Fruit fly (Drosophila melanogaster) S2 (cell line): ENCODE measurements around the gene Gos28.

Experiments
- CG8478 ChIP-seq: fragments of >200 bp; optimal IDR thresholded peaks from 2 replicates; lab custom pipeline; 2018
- CTCF ChIP-seq, 2 experiments: fragments of >200 bp; optimal IDR thresholded peaks; 2 replicates each; lab custom pipeline; 2018

Gene Gos28

dm6 chr3R:18667659-18668248 is 4.2 kb downstream of the Gos28 start, which contains the start of gene CG31229:
Gene CG31229, plus strand, starts transcription at chr3R:18667852.
- TF ChIP-seq CTCF (optimal IDR thresholded peaks at IDR 0.05; lab: Kevin White, UChicago) = no peak
- no peak for TF ChIP-seq CG8478 (lab: Kevin White, UChicago)

dm6 chr3R:18669152-18669551 is 5.6 kb downstream of the Gos28 start, which contains the start of gene CG7702:
Gene CG7702, plus strand, starts transcription at chr3R:18669390.
- TF ChIP-seq CG8478 (lab: Kevin White, UChicago) = no peak
- TF ChIP-seq CTCF (optimal IDR thresholded peaks at IDR 0.05; lab: Kevin White, UChicago) = no peak

dm6 chr3R:18669812-18670211 is 6.3 kb downstream of the Gos28 start:
- TF ChIP-seq CG8478 (lab: Kevin White, UChicago) (no peak), CTCF (optimal IDR thresholded peaks at IDR 0.05; lab: Kevin White, UChicago) (no peak)

dm6 chr3R:18670441-18671111 is 7.0 kb downstream of the Gos28 start:
- TF ChIP-seq CG8478 (lab: Kevin White, UChicago) (no peak), CTCF (optimal IDR thresholded peaks at IDR 0.05; lab: Kevin White, UChicago) (no peak)

dm6 chr3R:18671112-18671729 is 7.7 kb downstream of the Gos28 start, which contains the start of gene CG31230:
Gene CG31230, plus strand, starts transcription at chr3R:18671679.
- TF ChIP-seq CG8478 (lab: Kevin White, UChicago) = no peak
- no peak for TF ChIP-seq CTCF (optimal IDR thresholded peaks at IDR 0.05; lab: Kevin White, UChicago)

- TF ChIP-seq CTCF (optimal IDR thresholded peaks at IDR 0.05; lab: Kevin White, UChicago) = no peak
- TF ChIP-seq CG8478 (lab: Kevin White, UChicago) = no peak
Measured at dm6 chr3R:18677500-18677940, 14.0 kb downstream of the Gos28 start, which contains the start of the genes dind and CG7706. Gene dind, minus strand, starts transcription at chr3R:18677539. Gene CG7706, plus strand, starts transcription at chr3R:18677818.

- TF ChIP-seq CTCF (optimal IDR thresholded peaks at IDR 0.05; lab: Kevin White, UChicago) = no peak
- TF ChIP-seq CG8478 (lab: Kevin White, UChicago) = no peak
Measured at dm6 chr3R:18680332-18680731, 16.8 kb downstream of the Gos28 start, which contains the start of the genes CG46318 and ChT. Gene CG46318, plus strand, starts transcription at chr3R:18680604. Gene ChT, plus strand, starts transcription at chr3R:18680604.

dm6 chr3R:18681054-18681453 is 17.5 kb downstream of the Gos28 start:
- TF ChIP-seq CTCF (optimal IDR thresholded peaks at IDR 0.05; lab: Kevin White, UChicago) (no peak), CG8478 (lab: Kevin White, UChicago) (no peak)

dm6 chr3R:18692619-18693018 is 29.1 kb downstream of the Gos28 start, which contains the start of gene Muc91C:
Gene Muc91C, minus strand, starts transcription at chr3R:18692719.
- TF ChIP-seq CTCF (optimal IDR thresholded peaks at IDR 0.05; lab: Kevin White, UChicago) (no peak), CG8478 (lab: Kevin White, UChicago) (no peak)

dm6 chr3R:18693611-18694010 is 30.1 kb downstream of the Gos28 start, which contains the start of gene CG14300:
Gene CG14300, minus strand, starts transcription at chr3R:18693711.
- TF ChIP-seq CG8478 (lab: Kevin White, UChicago) (no peak), CTCF (optimal IDR thresholded peaks at IDR 0.05; lab: Kevin White, UChicago) (no peak)

dm6 chr3R:18694952-18695351 is 31.4 kb downstream of the Gos28 start, which contains the start of gene CG34282:
Gene CG34282, plus strand, starts transcription at chr3R:18695252.
- TF ChIP-seq CTCF (optimal IDR thresholded peaks at IDR 0.05; lab: Kevin White, UChicago) (no peak), CG8478 (lab: Kevin White, UChicago) (no peak)

- TF ChIP-seq CG8478 (lab: Kevin White, UChicago) = no peak
- no peak for TF ChIP-seq CTCF (optimal IDR thresholded peaks at IDR 0.05; lab: Kevin White, UChicago)
Measured at dm6 chr3R:18698855-18699569, 35.5 kb downstream of the Gos28 start.

dm6 chr3R:18703514-18703913 is 40.0 kb downstream of the Gos28 start:
- TF ChIP-seq CTCF (optimal IDR thresholded peaks at IDR 0.05; lab: Kevin White, UChicago) (no peak), CG8478 (lab: Kevin White, UChicago) (no peak)

dm6 chr3R:18705150-18705549 is 41.6 kb downstream of the Gos28 start, which contains the start of the genes ChAT and VAChT:
Gene ChAT, plus strand, starts transcription at chr3R:18705501.
Gene VAChT, plus strand, starts transcription at chr3R:18705501.
- TF ChIP-seq CG8478 (lab: Kevin White, UChicago) = no peak
- TF ChIP-seq CTCF (optimal IDR thresholded peaks at IDR 0.05; lab: Kevin White, UChicago) = no peak
